Fruit fly (Drosophila melanogaster) whole organism, adult: Measurements from ENCODE around the gene pnt.

Source experiments
- CG11617 ChIP-seq: fragments of 200-800 bp; sonication (Bioruptor generic); optimal IDR thresholded peaks from 2 replicates; lab custom pipeline; 2017; ENCODE audit warnings: mild to moderate bottlenecking, missing biosample characterization, missing genetic modification reagents, missing genetic modification characterization
- Clk ChIP-seq: fragments of 200-800 bp; sonication (Bioruptor generic); optimal IDR thresholded peaks from 2 replicates; lab custom pipeline; 2017; ENCODE audit warnings: missing biosample characterization, missing genetic modification characterization
- Crg-1 ChIP-seq: fragments of 200-800 bp; sonication (Bioruptor generic); optimal IDR thresholded peaks from 2 replicates; lab custom pipeline; 2016; ENCODE audit warnings: missing biosample characterization, missing genetic modification characterization
- Hr96 ChIP-seq: fragments of 200-800 bp; sonication (Bioruptor generic); optimal IDR thresholded peaks from 2 replicates; lab custom pipeline; 2016; ENCODE audit warnings: missing biosample characterization, missing genetic modification characterization
- bab1 ChIP-seq: fragments of 200-800 bp; sonication (Bioruptor generic); optimal IDR thresholded peaks from 3 replicates; lab custom pipeline; 2019; ENCODE audit warnings: missing biosample characterization, mild to moderate bottlenecking, missing genetic modification characterization, moderate library complexity
- cic ChIP-seq: fragments of 200-800 bp; sonication (Bioruptor generic); optimal IDR thresholded peaks from 2 replicates; lab custom pipeline; 2017; ENCODE audit warnings: missing biosample characterization, mild to moderate bottlenecking, missing genetic modification characterization, moderate library complexity
- pad ChIP-seq: fragments of 200-800 bp; sonication (Bioruptor generic); optimal IDR thresholded peaks from 3 replicates; lab custom pipeline; 2017; ENCODE audit warnings: missing biosample characterization, missing genetic modification characterization, mild to moderate bottlenecking, moderate library complexity, missing genetic modification reagents
- tj ChIP-seq: fragments of 200-800 bp; sonication (Bioruptor generic); optimal IDR thresholded peaks from 3 replicates; lab custom pipeline; 2017; ENCODE audit warnings: missing biosample characterization, mild to moderate bottlenecking, missing genetic modification characterization, moderate library complexity
- toe ChIP-seq: fragments of 200-800 bp; sonication (Bioruptor generic); optimal IDR thresholded peaks from 2 replicates; lab custom pipeline; 2016; ENCODE audit warnings: missing biosample characterization, missing genetic modification characterization

DNA sequence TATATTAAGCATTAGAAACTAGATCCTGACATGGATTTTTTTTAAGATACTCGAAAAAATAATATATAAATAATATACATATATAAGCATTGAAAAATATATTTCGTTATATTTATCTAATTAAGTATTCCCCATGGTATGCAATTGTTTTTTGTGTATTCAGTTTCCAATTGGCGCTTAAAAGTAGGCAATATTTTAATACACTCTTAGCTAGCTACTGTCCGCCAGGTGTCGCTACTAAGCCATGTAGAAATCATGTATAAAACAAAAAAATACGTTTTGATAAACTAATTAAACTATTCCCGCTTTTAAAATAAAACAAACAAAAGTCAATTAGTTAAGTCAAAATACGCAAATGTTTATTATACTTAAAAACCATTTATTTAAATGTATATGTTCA is 14.7 kb downstream of the pnt start:
- no peak for TF ChIP-seq Crg-1
- TF ChIP-seq bab1 (GFP tag; lab: Kevin White, UChicago), result peak; percentile 64
- TF ChIP-seq tj (GFP tag; lab: Kevin White, UChicago), result no peak
- TF ChIP-seq pad (GFP tag; lab: Kevin White, UChicago), result peak; percentile 6
- no peak for TF ChIP-seq Clk
- TF ChIP-seq toe (GFP tag; lab: Kevin White, UChicago), result peak; percentile 18
- TF ChIP-seq Hr96 (GFP tag; lab: Kevin White, UChicago), result no peak
- TF ChIP-seq CG11617 (GFP tag; lab: Kevin White, UChicago), result no peak
- no peak for TF ChIP-seq cic
